Fruit fly (Drosophila melanogaster) whole organism, embryonic: ENCODE measurements around the gene CG2794.
A peak's percentile ranks its signal among the peaks of the same experiment; 100 is the strongest.

Experiments
- ATbp ChIP-seq: fragments of 200-800 bp; sonication (Bioruptor generic); optimal IDR thresholded peaks from 2 replicates; lab custom pipeline; 2017; ENCODE audit warnings: missing biosample characterization, mild to moderate bottlenecking, missing genetic modification characterization, missing genetic modification reagents
- Ada2b ChIP-seq: fragments of 200-800 bp; sonication (Bioruptor generic); IDR thresholded peaks from 2 replicates; pipeline ENCODE4 v1.3.6; 2022; ENCODE audit warnings: missing biosample characterization, missing genetic modification characterization
- Atf6 ChIP-seq: fragments of 200-800 bp; sonication (Bioruptor generic); IDR thresholded peaks from 2 replicates; pipeline ENCODE4 v1.3.6; 2022; ENCODE audit warnings: missing biosample characterization, missing genetic modification characterization
- Bdp1 ChIP-seq: fragments of 200-800 bp; sonication (Bioruptor generic); optimal IDR thresholded peaks from 3 replicates; lab custom pipeline; 2016; ENCODE audit warnings: missing biosample characterization, missing genetic modification characterization
- CG10147 ChIP-seq: fragments of 200-800 bp; sonication (Bioruptor generic); optimal IDR thresholded peaks from 2 replicates; lab custom pipeline; 2019; ENCODE audit warnings: missing biosample characterization, mild to moderate bottlenecking, missing genetic modification characterization, moderate library complexity
- CG10267 ChIP-seq: fragments of 200-800 bp; sonication (Bioruptor generic); optimal IDR thresholded peaks from 2 replicates; lab custom pipeline; 2018; ENCODE audit warnings: missing biosample characterization, mild to moderate bottlenecking, missing genetic modification characterization, moderate library complexity
- CG12236 ChIP-seq: fragments of 200-800 bp; sonication (Bioruptor generic); optimal IDR thresholded peaks from 2 replicates; lab custom pipeline; 2016; ENCODE audit warnings: missing biosample characterization, missing genetic modification characterization
- CG17328 ChIP-seq: fragments of 200-800 bp; sonication (Bioruptor generic); IDR thresholded peaks from 2 replicates; pipeline ENCODE4 v1.3.6; 2022; ENCODE audit warnings: missing biosample characterization, missing genetic modification characterization
- CG18011 ChIP-seq: fragments of 200-800 bp; sonication (Bioruptor generic); optimal IDR thresholded peaks from 2 replicates; lab custom pipeline; 2017; ENCODE audit warnings: missing biosample characterization, missing genetic modification characterization, mild to moderate bottlenecking, moderate library complexity, missing genotype
- CG18764 ChIP-seq: fragments of 200-800 bp; sonication (Bioruptor generic); optimal IDR thresholded peaks from 3 replicates; lab custom pipeline; 2016; ENCODE audit warnings: missing biosample characterization, missing genetic modification characterization
- CG31441 ChIP-seq: fragments of 200-800 bp; sonication (Bioruptor generic); IDR thresholded peaks from 2 replicates; pipeline ENCODE4 v1.3.6; 2022; ENCODE audit warnings: missing biosample characterization, missing genetic modification characterization
- CG3726 ChIP-seq: fragments of 200-800 bp; sonication (Bioruptor generic); IDR thresholded peaks from 3 replicates; pipeline ENCODE4, ENCODE4 v1.3.6; 2022; ENCODE audit warnings: missing biosample characterization, missing genetic modification characterization
- CG4360 ChIP-seq: fragments of 200-800 bp; sonication (Bioruptor generic); IDR thresholded peaks from 2 replicates; pipeline ENCODE4 v1.3.6; 2022; ENCODE audit warnings: missing biosample characterization, missing genetic modification characterization
- CG4404 ChIP-seq: fragments of 200-800 bp; sonication (Bioruptor generic); IDR thresholded peaks from 2 replicates; pipeline ENCODE4 v1.3.6; 2022; ENCODE audit warnings: missing biosample characterization, missing genetic modification characterization
- CG4820 ChIP-seq: fragments of 200-800 bp; sonication (Bioruptor generic); optimal IDR thresholded peaks from 3 replicates; lab custom pipeline; 2016; ENCODE audit warnings: missing biosample characterization, missing genetic modification characterization
- CG4854 ChIP-seq: fragments of 200-800 bp; sonication (Bioruptor generic); optimal IDR thresholded peaks from 2 replicates; lab custom pipeline; 2016; ENCODE audit warnings: missing biosample characterization, missing genetic modification characterization, inconsistent platforms
- CG6813 ChIP-seq: fragments of 200-800 bp; sonication (Bioruptor generic); optimal IDR thresholded peaks from 2 replicates; lab custom pipeline; 2017; ENCODE audit warnings: missing biosample characterization, missing genetic modification characterization, mild to moderate bottlenecking, moderate library complexity, missing genetic modification reagents
- CG6854 ChIP-seq: fragments of 200-800 bp; sonication (Bioruptor generic); optimal IDR thresholded peaks from 3 replicates; lab custom pipeline; 2017; ENCODE audit warnings: missing biosample characterization, mild to moderate bottlenecking, missing genetic modification characterization
- CG7556 ChIP-seq: fragments of 200-800 bp; sonication (Bioruptor generic); optimal IDR thresholded peaks from 2 replicates; lab custom pipeline; 2017; ENCODE audit warnings: missing biosample characterization, mild to moderate bottlenecking, missing genetic modification characterization
- CG7928 ChIP-seq: fragments of 200-800 bp; sonication (Bioruptor generic); optimal IDR thresholded peaks from 2 replicates; lab custom pipeline; 2017; ENCODE audit warnings: missing biosample characterization, mild to moderate bottlenecking, missing genetic modification characterization
- CG7963 ChIP-seq: fragments of 200-800 bp; sonication (Bioruptor generic); IDR thresholded peaks from 3 replicates; pipeline ENCODE4 v1.3.6; 2022; ENCODE audit warnings: missing biosample characterization, missing genetic modification characterization; ENCODE audit not compliant: partially characterized antibody
- CG8478 ChIP-seq: fragments of >200 bp; optimal IDR thresholded peaks from 2 replicates; lab custom pipeline; 2018
- CG9797 ChIP-seq: fragments of 200-800 bp; sonication (Bioruptor generic); optimal IDR thresholded peaks from 3 replicates; lab custom pipeline; 2018; ENCODE audit warnings: missing biosample characterization, mild to moderate bottlenecking, missing genetic modification characterization
- CG9817 ChIP-seq: fragments of 200-800 bp; sonication (Bioruptor generic); optimal IDR thresholded peaks from 2 replicates; lab custom pipeline; 2018; ENCODE audit warnings: missing biosample characterization, mild to moderate bottlenecking, missing genetic modification characterization, moderate library complexity
- CkIIα-i1 ChIP-seq: fragments of 200-800 bp; sonication (Bioruptor generic); IDR thresholded peaks from 2 replicates; pipeline ENCODE4 v1.3.6; 2022; ENCODE audit warnings: missing biosample characterization, missing genetic modification characterization
- D19A ChIP-seq: fragments of 200-800 bp; optimal IDR thresholded peaks from 3 replicates; lab custom pipeline; 2019; ENCODE audit warnings: missing biosample characterization, mild to moderate bottlenecking, missing genetic modification characterization, moderate library complexity
- Dad ChIP-seq: fragments of 200-800 bp; sonication (Bioruptor generic); optimal IDR thresholded peaks from 3 replicates; lab custom pipeline; 2016; ENCODE audit warnings: missing biosample characterization, missing genetic modification characterization
- E2f1 ChIP-seq: fragments of 200-800 bp; sonication (Bioruptor generic); IDR thresholded peaks from 2 replicates; pipeline ENCODE4 v1.3.6; 2022; ENCODE audit warnings: missing biosample characterization, missing genetic modification characterization
- Elba2 ChIP-seq: fragments of 200-800 bp; sonication (Bioruptor generic); optimal IDR thresholded peaks from 3 replicates; lab custom pipeline; 2016; ENCODE audit warnings: missing biosample characterization, missing genetic modification characterization
- Jarid2 ChIP-seq: fragments of 200-800 bp; sonication (Bioruptor generic); optimal IDR thresholded peaks from 3 replicates; lab custom pipeline; 2017; ENCODE audit warnings: mild to moderate bottlenecking, missing biosample characterization, missing genetic modification reagents, missing genetic modification characterization
- Oaz ChIP-seq: fragments of 200-800 bp; sonication (Bioruptor generic); IDR thresholded peaks from 2 replicates; pipeline ENCODE4 v1.3.6; 2022; ENCODE audit warnings: missing biosample characterization, missing genetic modification characterization
- Poxn ChIP-seq: fragments of 200-800 bp; sonication (Bioruptor generic); IDR thresholded peaks from 2 replicates; pipeline ENCODE4 v1.3.6; 2022; ENCODE audit warnings: missing biosample characterization, missing genetic modification characterization
- Side ChIP-seq: fragments of 200-800 bp; sonication (Bioruptor generic); optimal IDR thresholded peaks from 2 replicates; lab custom pipeline; 2016; ENCODE audit warnings: missing biosample characterization, missing genetic modification characterization
- Stat92E ChIP-seq, 3 experiments: fragments of >200 bp in 2 of 3; fragments of 200-800 bp in 1 of 3; sonication (Bioruptor generic) in 1 of 3; optimal IDR thresholded peaks; 2 replicates each; lab custom pipeline; 2017 to 2019; ENCODE audit warnings: missing biosample characterization in 3 of 3, missing genetic modification characterization in 3 of 3, mild to moderate bottlenecking in 1 of 3, moderate library complexity in 1 of 3
- Usf ChIP-seq: fragments of 200-800 bp; sonication (Bioruptor generic); optimal IDR thresholded peaks from 2 replicates; lab custom pipeline; 2017; ENCODE audit warnings: missing genotype, missing biosample characterization, missing genetic modification characterization
- Xbp1 ChIP-seq: fragments of 200-800 bp; sonication (Bioruptor generic); optimal IDR thresholded peaks from 3 replicates; lab custom pipeline; 2016; ENCODE audit warnings: missing biosample characterization, mild to moderate bottlenecking, missing genetic modification characterization
- YL-1 ChIP-seq: fragments of 200-800 bp; sonication (Bioruptor generic); optimal IDR thresholded peaks from 3 replicates; lab custom pipeline; 2017; ENCODE audit warnings: missing biosample characterization, mild to moderate bottlenecking, missing genetic modification characterization
- abd-A ChIP-seq: fragments of 200-800 bp; sonication (Bioruptor generic); optimal IDR thresholded peaks from 3 replicates; lab custom pipeline; 2019; ENCODE audit warnings: missing biosample characterization, mild to moderate bottlenecking, missing genetic modification characterization, moderate library complexity
- chinmo ChIP-seq: fragments of 200-800 bp; sonication (Bioruptor generic); IDR thresholded peaks from 4 replicates; pipeline ENCODE4 v1.3.6; 2022; ENCODE audit warnings: missing biosample characterization, missing genetic modification characterization; ENCODE audit not compliant: partially characterized antibody
- chm ChIP-seq: fragments of 200-800 bp; sonication (Bioruptor generic); IDR thresholded peaks from 2 replicates; pipeline ENCODE4 v1.3.6; 2022; ENCODE audit warnings: missing biosample characterization, missing genetic modification characterization
- eve ChIP-seq, 2 experiments: fragments of >200 bp; optimal IDR thresholded peaks; 2 replicates each; lab custom pipeline; 2017; ENCODE audit warnings: missing biosample characterization in 2 of 2, missing genetic modification characterization in 2 of 2
- eyg ChIP-seq: fragments of 200-800 bp; sonication (Bioruptor generic); optimal IDR thresholded peaks from 3 replicates; lab custom pipeline; 2016; ENCODE audit warnings: missing biosample characterization, missing genetic modification characterization
- gcm2 ChIP-seq: fragments of 200-800 bp; sonication (Bioruptor generic); optimal IDR thresholded peaks from 2 replicates; lab custom pipeline; 2016; ENCODE audit warnings: missing biosample characterization, missing genetic modification characterization
- gsb ChIP-seq: fragments of 200-800 bp; sonication (Bioruptor generic); IDR thresholded peaks from 2 replicates; pipeline ENCODE4 v1.3.6; 2022; ENCODE audit warnings: missing biosample characterization, missing genetic modification characterization
- lilli ChIP-seq: fragments of 200-800 bp; sonication (Bioruptor generic); optimal IDR thresholded peaks from 3 replicates; lab custom pipeline; 2016; ENCODE audit warnings: missing biosample characterization, missing genetic modification characterization
- psq ChIP-seq: fragments of 200-800 bp; sonication (Bioruptor generic); optimal IDR thresholded peaks from 2 replicates; lab custom pipeline; 2017; ENCODE audit warnings: missing biosample characterization, missing genetic modification characterization
- rib ChIP-seq: fragments of 200-800 bp; sonication (Bioruptor generic); IDR thresholded peaks from 2 replicates; pipeline ENCODE4 v1.3.6; 2022; ENCODE audit warnings: missing biosample characterization, missing genetic modification characterization
- ro ChIP-seq: fragments of 200-800 bp; sonication (Bioruptor generic); IDR thresholded peaks from 2 replicates; pipeline ENCODE4 v1.3.6; 2022; ENCODE audit warnings: missing biosample characterization, missing genetic modification characterization
- salm ChIP-seq: fragments of 200-800 bp; sonication (Bioruptor generic); optimal IDR thresholded peaks from 2 replicates; lab custom pipeline; 2018; ENCODE audit warnings: missing biosample characterization, mild to moderate bottlenecking, missing genetic modification characterization
- unpg ChIP-seq: fragments of 200-800 bp; sonication (Bioruptor generic); optimal IDR thresholded peaks from 3 replicates; lab custom pipeline; 2018; ENCODE audit warnings: missing biosample characterization, mild to moderate bottlenecking, missing genetic modification characterization, moderate library complexity
- zfh2 ChIP-seq: fragments of 200-800 bp; sonication (Bioruptor generic); optimal IDR thresholded peaks from 2 replicates; lab custom pipeline; 2016; ENCODE audit warnings: missing biosample characterization, missing genetic modification characterization

Gene CG2794

DNA sequence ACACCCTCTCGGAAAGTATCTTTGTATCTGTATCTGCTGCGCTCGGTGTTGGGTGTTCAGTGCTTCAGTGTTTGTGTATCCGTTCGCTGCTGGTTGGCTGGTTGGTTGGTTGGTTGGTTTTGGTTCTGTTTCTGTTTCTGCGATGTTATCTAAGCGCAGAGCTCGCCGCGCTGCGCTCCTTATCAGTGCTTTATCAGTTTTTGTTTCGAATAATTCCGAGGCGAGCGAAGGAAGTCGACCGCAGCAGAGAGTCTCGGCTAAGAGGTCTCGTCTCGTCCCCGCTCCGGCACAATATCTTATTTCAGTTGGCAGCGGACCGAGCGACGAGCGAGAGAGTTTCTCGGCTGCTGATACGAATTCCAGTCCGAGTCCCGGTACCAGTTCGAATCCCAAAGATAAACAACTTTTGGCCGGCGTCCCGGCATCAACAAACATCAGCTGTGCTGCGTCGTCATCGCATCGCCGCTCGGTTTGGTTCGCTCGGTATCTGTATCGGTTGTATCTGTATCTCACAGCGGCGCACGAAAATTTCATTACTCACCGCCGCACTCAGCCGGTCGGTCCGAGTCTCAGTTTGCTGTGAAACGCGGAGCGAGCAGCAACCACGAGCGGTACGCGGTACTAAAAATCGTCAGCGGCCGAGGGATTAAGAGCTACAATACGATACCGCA lies 40.7 kb upstream of the CG2794 start (continued):
- peak; percentile 13 for TF ChIP-seq CG12236 (GFP tag; lab: Kevin White, UChicago)
- TF ChIP-seq psq (GFP tag; lab: Kevin White, UChicago) = no peak
- no peak for TF ChIP-seq gsb (GFP tag; lab: Robert Waterston, UW)
- TF ChIP-seq E2f1 (GFP tag; lab: Robert Waterston, UW) = 0 out of 2 replicates have a peak, but pooled peaks have one; percentile 18
- TF ChIP-seq Side = peak; percentile 32
- TF ChIP-seq unpg (GFP tag; lab: Kevin White, UChicago) = peak; percentile 24
- TF ChIP-seq CG4360 (GFP tag; lab: Robert Waterston, UW) = peak; percentile 33
- no peak for TF ChIP-seq gcm2
- TF ChIP-seq Dad (GFP tag; lab: Kevin White, UChicago) = peak; percentile 25
- no peak for TF ChIP-seq CG8478
- TF ChIP-seq CG17328 (GFP tag; lab: Robert Waterston, UW) = peak; percentile 41
- no peak for TF ChIP-seq ro
- no peak for TF ChIP-seq CG31441 (GFP tag; lab: Robert Waterston, UW)
- TF ChIP-seq CG7928 (GFP tag; lab: Kevin White, UChicago) = peak; percentile 32
- TF ChIP-seq CG9797 (GFP tag; lab: Kevin White, UChicago) = no peak
- TF ChIP-seq CG6854 (GFP tag; lab: Kevin White, UChicago) = peak; percentile 38
- TF ChIP-seq Stat92E (GFP tag; optimal IDR thresholded peaks at IDR 0.05; lab: Kevin White, UChicago) = peak in 1 of 3 experiments; percentile 20
- peak; percentile 24 for TF ChIP-seq lilli (GFP tag; lab: Kevin White, UChicago)
- no peak for TF ChIP-seq CG10267 (tag; lab: Kevin White, UChicago)
- TF ChIP-seq CG4404 (GFP tag; lab: Robert Waterston, UW) = no peak
- no peak for TF ChIP-seq CG3726 (GFP tag; lab: Robert Waterston, UW)
- TF ChIP-seq CG7556 (GFP tag; lab: Kevin White, UChicago) = no peak
- TF ChIP-seq CG4854 (GFP tag; lab: Kevin White, UChicago) = no peak
- TF ChIP-seq salm (tag; lab: Kevin White, UChicago) = no peak
- TF ChIP-seq CG18011 (GFP tag; lab: Kevin White, UChicago) = peak; percentile 13
- TF ChIP-seq CkIIα-i1 = no peak
- peak; percentile 23 for TF ChIP-seq ATbp
- no peak for TF ChIP-seq zfh2 (GFP tag; lab: Kevin White, UChicago)
- peak; percentile 81 for TF ChIP-seq chm (GFP tag; lab: Robert Waterston, UW)
- TF ChIP-seq CG9817 = peak; percentile 1
- 0 out of 2 replicates have a peak, but pooled peaks have one; percentile 12 for TF ChIP-seq Ada2b (GFP tag; lab: Robert Waterston, UW)
- TF ChIP-seq CG18764 (GFP tag; lab: Kevin White, UChicago) = no peak
- no peak for TF ChIP-seq CG6813 (GFP tag; lab: Kevin White, UChicago)
- no peak for TF ChIP-seq Elba2 (GFP tag; lab: Kevin White, UChicago)
- TF ChIP-seq CG4820 = no peak
- TF ChIP-seq D19A = peak; percentile 41
- no peak for TF ChIP-seq CG7963 (GFP tag; lab: Robert Waterston, UW)
- TF ChIP-seq Jarid2 = peak; percentile 98
- TF ChIP-seq Usf (GFP tag; lab: Kevin White, UChicago) = no peak
- peak; percentile 36 for TF ChIP-seq CG10147
- no peak for TF ChIP-seq YL-1 (GFP tag; lab: Kevin White, UChicago)
- TF ChIP-seq Poxn (GFP tag; lab: Robert Waterston, UW) = no peak
- TF ChIP-seq eve (GFP tag; optimal IDR thresholded peaks at IDR 0.05; lab: Kevin White, UChicago) = no peak
- TF ChIP-seq rib (GFP tag; lab: Robert Waterston, UW) = peak; percentile 79
- no peak for TF ChIP-seq Oaz (GFP tag; lab: Robert Waterston, UW)
- TF ChIP-seq chinmo (GFP tag; lab: Robert Waterston, UW) = peak; percentile 92; the same call in 2 of the 4 replicates
- peak; percentile 62; the same call in 1 of the 2 replicates for TF ChIP-seq Atf6
- TF ChIP-seq eyg (GFP tag; lab: Kevin White, UChicago) = peak; percentile 45
- TF ChIP-seq abd-A (tag; lab: Kevin White, UChicago) = peak; percentile 70
- TF ChIP-seq Xbp1 (GFP tag; lab: Kevin White, UChicago) = no peak
- TF ChIP-seq Bdp1 (GFP tag; lab: Kevin White, UChicago) = no peak
